Worm (Caenorhabditis elegans) whole organism, L3 larva: ENCODE measurements around the gene srz-71.
A peak's percentile ranks its signal among the peaks of the same experiment; 100 is the strongest.

Source experiments
- R02D3.7 ChIP-seq: fragments of 150-350 bp; optimal IDR thresholded peaks from 2 replicates; lab custom pipeline; 2014; ENCODE audit warnings: missing biosample characterization, missing genetic modification characterization
- ZK546.5 ChIP-seq: sonication (generic microtip); optimal IDR thresholded peaks from 2 replicates; lab custom pipeline; 2017; ENCODE audit warnings: missing biosample characterization, missing genetic modification characterization
- ama-1 ChIP-seq: fragments of 150-350 bp; optimal IDR thresholded peaks from 2 replicates; lab custom pipeline; 2018
- ceh-16 ChIP-seq: sonication (generic microtip); optimal IDR thresholded peaks from 2 replicates; lab custom pipeline; 2017; ENCODE audit warnings: missing biosample characterization, missing genetic modification characterization
- ceh-82 ChIP-seq: fragments of 150-350 bp; optimal IDR thresholded peaks from 2 replicates; lab custom pipeline; 2014; ENCODE audit warnings: missing biosample characterization, missing genetic modification characterization
- daf-12 ChIP-seq: fragments of 150-350 bp; optimal IDR thresholded peaks from 2 replicates; lab custom pipeline; 2014; ENCODE audit warnings: missing biosample characterization, missing genetic modification reagents, missing genetic modification characterization
- egl-27 ChIP-seq: sonication (generic microtip); optimal IDR thresholded peaks from 4 replicates; lab custom pipeline; 2017; ENCODE audit warnings: missing biosample characterization, missing genetic modification reagents, missing genetic modification characterization
- elt-2 ChIP-seq: sonication (generic microtip); optimal IDR thresholded peaks from 2 replicates; lab custom pipeline; 2016; ENCODE audit warnings: missing genetic modification reagents, mild to moderate bottlenecking, missing genetic modification characterization, missing compliant biosample characterization
- eor-1 ChIP-seq, 2 experiments: fragments of 150-350 bp; optimal IDR thresholded peaks; 2 replicates each; lab custom pipeline; 2014 to 2018; ENCODE audit warnings: missing biosample characterization in 2 of 2, missing genetic modification characterization in 2 of 2
- fkh-10 ChIP-seq: sonication (generic microtip); optimal IDR thresholded peaks from 2 replicates; lab custom pipeline; 2017; ENCODE audit warnings: missing biosample characterization, missing genetic modification reagents, missing genetic modification characterization
- fkh-2 ChIP-seq: fragments of 150-350 bp; optimal IDR thresholded peaks from 2 replicates; lab custom pipeline; 2014; ENCODE audit warnings: missing biosample characterization, missing genetic modification reagents, missing genetic modification characterization
- hmg-11 ChIP-seq: sonication (generic microtip); optimal IDR thresholded peaks from 2 replicates; lab custom pipeline; 2016; ENCODE audit warnings: missing genetic modification characterization, missing compliant biosample characterization
- lin-39 ChIP-seq: fragments of 150-350 bp; optimal IDR thresholded peaks from 2 replicates; lab custom pipeline; 2018; ENCODE audit warnings: missing biosample characterization, missing genetic modification reagents, missing genetic modification characterization
- lsy-12 ChIP-seq: sonication (generic microtip); optimal IDR thresholded peaks from 2 replicates; lab custom pipeline; 2016; ENCODE audit warnings: mild to moderate bottlenecking, missing genetic modification characterization, missing compliant biosample characterization
- mdl-1 ChIP-seq: fragments of 150-350 bp; optimal IDR thresholded peaks from 2 replicates; lab custom pipeline; 2014; ENCODE audit warnings: missing biosample characterization, missing genetic modification characterization
- mml-1 ChIP-seq: fragments of 150-350 bp; sonication (generic microtip); optimal IDR thresholded peaks from 3 replicates; lab custom pipeline; 2014; ENCODE audit warnings: missing biosample characterization, missing genetic modification characterization
- nfya-1 ChIP-seq: sonication (generic microtip); optimal IDR thresholded peaks from 2 replicates; lab custom pipeline; 2017; ENCODE audit warnings: missing genetic modification characterization, mild to moderate bottlenecking, missing compliant biosample characterization, antibody characterized with exemption, moderate library complexity; ENCODE audit not compliant: insufficient read depth
- nhr-11 ChIP-seq: fragments of 150-350 bp; optimal IDR thresholded peaks from 2 replicates; lab custom pipeline; 2014; ENCODE audit warnings: missing biosample characterization, missing genetic modification characterization
- nhr-12 ChIP-seq: fragments of 150-350 bp; optimal IDR thresholded peaks from 2 replicates; lab custom pipeline; 2014; ENCODE audit warnings: missing biosample characterization, missing genetic modification characterization
- nhr-23 ChIP-seq: fragments of 150-350 bp; optimal IDR thresholded peaks from 2 replicates; lab custom pipeline; 2014; ENCODE audit warnings: missing biosample characterization, missing genetic modification reagents, missing genetic modification characterization
- nhr-237 ChIP-seq: fragments of 150-350 bp; optimal IDR thresholded peaks from 2 replicates; lab custom pipeline; 2014; ENCODE audit warnings: missing biosample characterization, missing genetic modification characterization
- nhr-25 ChIP-seq: sonication (generic microtip); optimal IDR thresholded peaks from 2 replicates; lab custom pipeline; 2017; ENCODE audit warnings: missing biosample characterization, missing genetic modification characterization
- nhr-28 ChIP-seq: fragments of 150-350 bp; optimal IDR thresholded peaks from 2 replicates; lab custom pipeline; 2014; ENCODE audit warnings: missing biosample characterization, missing genetic modification characterization
- nhr-43 ChIP-seq: sonication (generic microtip); optimal IDR thresholded peaks from 2 replicates; lab custom pipeline; 2016; ENCODE audit warnings: mild to moderate bottlenecking, missing genetic modification characterization, missing compliant biosample characterization; ENCODE audit not compliant: poor library complexity, severe bottlenecking
- nhr-67 ChIP-seq: fragments of 150-350 bp; optimal IDR thresholded peaks from 2 replicates; lab custom pipeline; 2014; ENCODE audit warnings: missing biosample characterization, missing genetic modification characterization
- nhr-76 ChIP-seq: fragments of 150-350 bp; sonication (generic microtip); optimal IDR thresholded peaks from 5 replicates; lab custom pipeline; 2014; ENCODE audit warnings: missing biosample characterization, missing genetic modification characterization
- nhr-77 ChIP-seq: fragments of 150-350 bp; optimal IDR thresholded peaks from 2 replicates; lab custom pipeline; 2014; ENCODE audit warnings: missing biosample characterization, missing genetic modification characterization
- pha-4 ChIP-seq: fragments of 150-350 bp; optimal IDR thresholded peaks from 2 replicates; lab custom pipeline; 2014; ENCODE audit warnings: missing biosample characterization, missing genetic modification reagents, missing genetic modification characterization
- pqm-1 ChIP-seq: fragments of 150-350 bp; optimal IDR thresholded peaks from 2 replicates; lab custom pipeline; 2017; ENCODE audit warnings: missing biosample characterization, missing genetic modification characterization, inconsistent platforms
- sea-2 ChIP-seq: fragments of 150-350 bp; sonication (generic microtip); optimal IDR thresholded peaks from 4 replicates; lab custom pipeline; 2014; ENCODE audit warnings: missing biosample characterization, missing genetic modification reagents, missing genetic modification characterization
- skn-1 ChIP-seq: fragments of 150-350 bp; optimal IDR thresholded peaks from 2 replicates; lab custom pipeline; 2014; ENCODE audit warnings: missing biosample characterization, missing genetic modification characterization
- snpc-4 ChIP-seq: fragments of 150-350 bp; optimal IDR thresholded peaks from 2 replicates; lab custom pipeline; 2014; ENCODE audit warnings: missing biosample characterization, missing genetic modification characterization
- tbx-2 ChIP-seq: sonication (generic microtip); optimal IDR thresholded peaks from 2 replicates; lab custom pipeline; 2016; ENCODE audit warnings: mild to moderate bottlenecking, missing genetic modification characterization, missing compliant biosample characterization
- unc-39 ChIP-seq: sonication (generic microtip); optimal IDR thresholded peaks from 4 replicates; lab custom pipeline; 2017; ENCODE audit warnings: missing biosample characterization, missing genetic modification characterization
- zag-1 ChIP-seq: fragments of 150-350 bp; optimal IDR thresholded peaks from 2 replicates; lab custom pipeline; 2014; ENCODE audit warnings: missing biosample characterization, missing genetic modification characterization
- ztf-11 ChIP-seq: fragments of 150-350 bp; optimal IDR thresholded peaks from 2 replicates; lab custom pipeline; 2014; ENCODE audit warnings: missing biosample characterization, missing genetic modification characterization
- ztf-4 ChIP-seq: fragments of 150-350 bp; optimal IDR thresholded peaks from 2 replicates; lab custom pipeline; 2014; ENCODE audit warnings: missing biosample characterization, missing genetic modification characterization

srz-71 gene

DNA sequence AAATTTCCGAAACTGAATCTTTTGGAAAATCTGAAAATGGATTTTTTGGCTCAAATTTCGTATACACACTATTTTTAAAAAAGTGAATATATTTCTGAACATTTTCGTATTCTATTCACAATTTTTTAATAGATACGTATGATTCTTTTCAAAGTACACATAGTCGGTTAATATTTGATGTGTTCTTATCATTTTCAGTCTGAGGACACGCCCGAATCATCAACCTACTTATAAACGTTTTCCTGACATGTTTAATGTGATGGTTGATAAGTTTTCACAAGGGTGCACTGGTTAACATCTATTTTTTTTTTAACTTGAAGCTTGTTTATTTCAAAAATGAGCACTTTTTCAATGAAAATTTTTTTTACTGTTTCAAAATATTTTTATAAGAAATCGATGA lies 31.9 kb downstream of the srz-71 start:
- TF ChIP-seq elt-2 (peak; percentile 47), nhr-28 (tag; lab: Kevin White, UChicago) (no peak), pha-4 (peak; percentile 0), pqm-1 (tag; lab: Kevin White, UChicago) (peak; percentile 4), nhr-237 (tag; lab: Kevin White, UChicago) (no peak)

ce11 chrIV:16370592-16370991 lies 37.9 kb downstream of the srz-71 start:
- no peak for TF ChIP-seq zag-1
- no peak for TF ChIP-seq nhr-11 (tag; lab: Kevin White, UChicago)
- no peak for TF ChIP-seq nhr-23
- no peak for TF ChIP-seq fkh-2 (tag; lab: Kevin White, UChicago)
- no peak for TF ChIP-seq nhr-237 (tag; lab: Kevin White, UChicago)
- no peak for TF ChIP-seq tbx-2
- no peak for TF ChIP-seq nhr-67
- no peak for TF ChIP-seq nfya-1 (tag; lab: Kevin White, UChicago)
- no peak for TF ChIP-seq nhr-28 (tag; lab: Kevin White, UChicago)
- no peak for TF ChIP-seq nhr-43
- TF ChIP-seq lin-39 (tag; lab: Kevin White, UChicago) = no peak
- TF ChIP-seq ceh-82 (tag; lab: Kevin White, UChicago) = no peak
- no peak for TF ChIP-seq nhr-76 (tag; lab: Kevin White, UChicago)
- no peak for TF ChIP-seq daf-12
- no peak for TF ChIP-seq ceh-16

ce11 chrIV:16377942-16378341 lies 45.3 kb downstream of the srz-71 start:
- no peak for TF ChIP-seq lsy-12 (tag; lab: Kevin White, UChicago)
- no peak for TF ChIP-seq nhr-76 (tag; lab: Kevin White, UChicago)
- no peak for TF ChIP-seq pha-4
- TF ChIP-seq fkh-10 = no peak
- no peak for TF ChIP-seq ama-1 (lab: Kevin White, UChicago)
- TF ChIP-seq eor-1 (tag; optimal IDR thresholded peaks at IDR 0.05; lab: Kevin White, UChicago) = no peak
- TF ChIP-seq mdl-1 (tag; lab: Kevin White, UChicago) = no peak

ce11 chrIV:16380278-16380677 lies 47.6 kb downstream of the srz-71 start:
- no peak for TF ChIP-seq R02D3.7 (tag; lab: Kevin White, UChicago)

ce11 chrIV:16380937-16381336 lies 48.3 kb downstream of the srz-71 start:
- no peak for TF ChIP-seq ztf-4 (tag; lab: Kevin White, UChicago)
- no peak for TF ChIP-seq pha-4
- TF ChIP-seq ceh-82 (tag; lab: Kevin White, UChicago) = no peak
- TF ChIP-seq mdl-1 (tag; lab: Kevin White, UChicago) = no peak
- no peak for TF ChIP-seq nhr-237 (tag; lab: Kevin White, UChicago)
- TF ChIP-seq unc-39 (tag; lab: Kevin White, UChicago) = no peak
- no peak for TF ChIP-seq fkh-10
- TF ChIP-seq pqm-1 (tag; lab: Kevin White, UChicago) = no peak
- no peak for TF ChIP-seq ZK546.5 (tag; lab: Kevin White, UChicago)
- no peak for TF ChIP-seq sea-2 (GFP tag; lab: Kevin White, UChicago)

DNA sequence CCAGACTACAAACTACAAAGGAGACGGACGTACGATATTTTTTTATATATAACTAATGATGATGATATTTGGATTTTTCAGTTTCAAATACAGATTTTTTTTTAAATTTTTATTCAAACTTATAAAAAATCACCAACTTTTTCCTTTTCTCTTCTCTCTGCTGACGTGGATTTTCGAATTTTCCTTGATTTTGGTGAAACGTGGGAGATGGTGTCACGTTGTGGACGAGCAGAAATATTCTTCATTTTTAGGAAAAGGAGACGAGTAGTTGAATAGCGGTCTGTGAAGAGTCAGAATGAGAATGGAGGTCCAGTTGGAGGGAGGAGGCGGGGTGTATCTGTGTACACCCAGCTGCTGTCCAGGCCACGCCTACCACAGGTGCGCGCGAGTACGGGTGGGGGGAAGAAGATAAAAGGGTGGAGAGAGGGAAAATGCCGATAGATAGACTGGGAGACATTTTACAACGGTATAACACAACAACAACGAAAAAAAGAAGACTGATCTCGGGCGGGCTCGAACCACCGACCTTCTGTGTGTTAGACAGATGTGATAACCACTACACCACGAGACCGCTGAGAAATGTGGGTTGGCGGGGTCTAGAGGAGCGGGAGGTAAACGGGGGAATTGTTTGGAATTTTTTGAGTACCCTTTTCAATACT lies 49.4 kb downstream of the srz-71 start, which contains the start of gene Y7A9D.1:
TSS of gene Y7A9D.1 (minus strand) at position 283 of the 659 bp plus-strand sequence.
- TF ChIP-seq sea-2 (GFP tag; lab: Kevin White, UChicago) = no peak
- TF ChIP-seq ceh-82 (tag; lab: Kevin White, UChicago) = no peak
- TF ChIP-seq egl-27 (tag; lab: Kevin White, UChicago) = peak; percentile 1
- TF ChIP-seq elt-2 = peak; percentile 24
- no peak for TF ChIP-seq nhr-76 (tag; lab: Kevin White, UChicago)
- TF ChIP-seq snpc-4 (tag; lab: Kevin White, UChicago) = peak; percentile 70
- TF ChIP-seq nfya-1 (tag; lab: Kevin White, UChicago) = peak; percentile 55
- TF ChIP-seq zag-1 = no peak
- peak; percentile 37 for TF ChIP-seq nhr-43
- peak; percentile 18 for TF ChIP-seq tbx-2
- TF ChIP-seq hmg-11 (tag; lab: Kevin White, UChicago) = peak; percentile 65
- TF ChIP-seq ama-1 (lab: Kevin White, UChicago) = no peak
- TF ChIP-seq mml-1 = no peak
- TF ChIP-seq ztf-11 (tag; lab: Kevin White, UChicago) = no peak
- TF ChIP-seq nhr-12 (tag; lab: Kevin White, UChicago) = no peak
- TF ChIP-seq lin-39 (tag; lab: Kevin White, UChicago) = peak; percentile 39
- peak; percentile 5 for TF ChIP-seq unc-39 (tag; lab: Kevin White, UChicago)
- no peak for TF ChIP-seq nhr-77 (tag; lab: Kevin White, UChicago)
- TF ChIP-seq skn-1 = peak; percentile 53
- TF ChIP-seq nhr-237 (tag; lab: Kevin White, UChicago) = no peak
- no peak for TF ChIP-seq pqm-1 (tag; lab: Kevin White, UChicago)
- TF ChIP-seq nhr-25 = peak; percentile 29
- TF ChIP-seq pha-4 = peak; percentile 35
- no peak for TF ChIP-seq fkh-10
